Worm (Caenorhabditis elegans): ENCODE data around the gene rad-23.

ce11 chrII:11616333-11616942 is 36.1 kb downstream of the rad-23 start:
- TF ChIP-seq dao-5 (tag; optimal IDR thresholded peaks at IDR 0.05): no peak
- TF ChIP-seq him-1 (tag; optimal IDR thresholded peaks at IDR 0.05): no peak

Data from whole organism, L4/young adult.